Worm (Caenorhabditis elegans): ENCODE measurements around the gene prp-8.

- TF ChIP-seq ref-1 (GFP tag; conservative IDR thresholded peaks at IDR 0.05): no peak
- no peak for TF ChIP-seq ztf-23 (GFP tag; IDR thresholded peaks at IDR 0.05)
- TF ChIP-seq cog-1 (tag; optimal IDR thresholded peaks at IDR 0.05): no peak
- no peak for TF ChIP-seq klf-2 (GFP tag; conservative IDR thresholded peaks at IDR 0.05)
- TF ChIP-seq T22C8.4 (GFP tag; IDR thresholded peaks at IDR 0.05): no peak
- TF ChIP-seq flt-1 (GFP tag; IDR thresholded peaks at IDR 0.05): no peak
These were observed 48.3 kb upstream of the prp-8 start for ce11 chrIII:8115877-8116276.
